Fruit fly (Drosophila melanogaster) whole organism, prepupa: ENCODE measurements around the gene CG33509.

Experiments used
- Blimp-1 ChIP-seq: fragments of 200-800 bp; sonication (Bioruptor generic); optimal IDR thresholded peaks from 3 replicates; lab custom pipeline; 2017; ENCODE audit warnings: missing biosample characterization, missing genetic modification characterization, mild to moderate bottlenecking, moderate library complexity, missing genetic modification reagents
- CG11294 ChIP-seq: fragments of 200-800 bp; sonication (Bioruptor generic); IDR thresholded peaks from 2 replicates; pipeline ENCODE4 v1.3.6; 2022; ENCODE audit warnings: missing biosample characterization, missing genetic modification characterization
- CG11762 ChIP-seq: fragments of 200-800 bp; sonication (Bioruptor generic); optimal IDR thresholded peaks from 3 replicates; lab custom pipeline; 2016; ENCODE audit warnings: missing biosample characterization, missing genetic modification characterization; ENCODE audit not compliant: insufficient read depth
- CG11902 ChIP-seq: fragments of 200-800 bp; sonication (Bioruptor generic); optimal IDR thresholded peaks from 3 replicates; lab custom pipeline; 2016; ENCODE audit warnings: missing biosample characterization, missing genetic modification characterization
- CG1621 ChIP-seq: fragments of 200-800 bp; sonication (Bioruptor generic); optimal IDR thresholded peaks from 3 replicates; lab custom pipeline; 2018; ENCODE audit warnings: missing biosample characterization, mild to moderate bottlenecking, missing genetic modification characterization
- CG16779 ChIP-seq: fragments of 200-800 bp; sonication (Bioruptor generic); optimal IDR thresholded peaks from 3 replicates; lab custom pipeline; 2017; ENCODE audit warnings: missing biosample characterization, mild to moderate bottlenecking, missing genetic modification characterization
- CG31627 ChIP-seq: fragments of 200-800 bp; sonication (Bioruptor generic); optimal IDR thresholded peaks from 3 replicates; lab custom pipeline; 2016; ENCODE audit warnings: missing biosample characterization, missing genetic modification characterization
- CG32006 ChIP-seq: fragments of 200-800 bp; sonication (Bioruptor generic); optimal IDR thresholded peaks from 3 replicates; lab custom pipeline; 2017; ENCODE audit warnings: missing biosample characterization, mild to moderate bottlenecking, missing genetic modification characterization
- CG34406 ChIP-seq: fragments of 200-800 bp; sonication (Bioruptor generic); optimal IDR thresholded peaks from 3 replicates; lab custom pipeline; 2016; ENCODE audit warnings: missing biosample characterization, missing genetic modification characterization
- CG3919 ChIP-seq: fragments of 200-800 bp; sonication (Bioruptor generic); optimal IDR thresholded peaks from 3 replicates; lab custom pipeline; 2016; ENCODE audit warnings: missing biosample characterization, missing genetic modification characterization
- CG4318 ChIP-seq: fragments of 200-800 bp; sonication (Bioruptor generic); optimal IDR thresholded peaks from 3 replicates; lab custom pipeline; 2017; ENCODE audit warnings: missing biosample characterization, mild to moderate bottlenecking, missing genetic modification characterization
- CG6163 ChIP-seq: fragments of 200-800 bp; sonication (Bioruptor generic); IDR thresholded peaks from 3 replicates; pipeline ENCODE4 v1.3.6; 2022; ENCODE audit warnings: missing biosample characterization, missing genetic modification characterization
- CG6276 ChIP-seq: fragments of 200-800 bp; sonication (Bioruptor generic); optimal IDR thresholded peaks from 2 replicates; lab custom pipeline; 2017; ENCODE audit warnings: missing biosample characterization, mild to moderate bottlenecking, missing genetic modification characterization
- CG6792 ChIP-seq: fragments of 200-800 bp; sonication (Bioruptor generic); optimal IDR thresholded peaks from 3 replicates; lab custom pipeline; 2016; ENCODE audit warnings: missing biosample characterization, missing genetic modification characterization
- CG6808 ChIP-seq: fragments of 200-800 bp; sonication (Bioruptor generic); optimal IDR thresholded peaks from 3 replicates; lab custom pipeline; 2017; ENCODE audit warnings: missing biosample characterization, missing genetic modification characterization, mild to moderate bottlenecking, moderate library complexity, missing genetic modification reagents
- CG6854 ChIP-seq: fragments of 200-800 bp; sonication (Bioruptor generic); optimal IDR thresholded peaks from 2 replicates; lab custom pipeline; 2017; ENCODE audit warnings: missing biosample characterization, mild to moderate bottlenecking, missing genetic modification characterization
- CG7368 ChIP-seq: fragments of 200-800 bp; sonication (Bioruptor generic); optimal IDR thresholded peaks from 3 replicates; lab custom pipeline; 2016; ENCODE audit warnings: missing biosample characterization, missing genetic modification characterization
- CG8119 ChIP-seq: fragments of 200-800 bp; sonication (Bioruptor generic); IDR thresholded peaks from 3 replicates; pipeline ENCODE4 v1.3.6; 2022; ENCODE audit warnings: missing biosample characterization, missing genetic modification characterization
- CG8319 ChIP-seq: fragments of 200-800 bp; sonication (Bioruptor generic); optimal IDR thresholded peaks from 3 replicates; lab custom pipeline; 2016; ENCODE audit warnings: missing biosample characterization, missing genetic modification characterization
- CG8632 ChIP-seq: fragments of 200-800 bp; sonication (Bioruptor generic); optimal IDR thresholded peaks from 3 replicates; lab custom pipeline; 2016; ENCODE audit warnings: missing biosample characterization, missing genetic modification characterization
- CG9139 ChIP-seq: fragments of 200-800 bp; sonication (Bioruptor generic); optimal IDR thresholded peaks from 3 replicates; lab custom pipeline; 2017; ENCODE audit warnings: missing biosample characterization, mild to moderate bottlenecking, missing genetic modification characterization
- Eip75B ChIP-seq: fragments of 200-800 bp; sonication (Bioruptor generic); optimal IDR thresholded peaks from 3 replicates; lab custom pipeline; 2016; ENCODE audit warnings: missing biosample characterization, missing genetic modification characterization
- Eip78C ChIP-seq: fragments of 200-800 bp; sonication (Bioruptor generic); peaks from one replicate; lab custom pipeline; 2016; ENCODE audit warnings: missing biosample characterization, missing genetic modification characterization
- Ets21C ChIP-seq: fragments of 200-800 bp; sonication (Bioruptor generic); optimal IDR thresholded peaks from 3 replicates; lab custom pipeline; 2016; ENCODE audit warnings: missing biosample characterization, missing genetic modification characterization
- Ets96B ChIP-seq: fragments of 200-800 bp; optimal IDR thresholded peaks from 2 replicates; lab custom pipeline; 2019; ENCODE audit warnings: missing biosample characterization, mild to moderate bottlenecking, missing genetic modification characterization, moderate library complexity
- Gug ChIP-seq: fragments of 200-800 bp; sonication (Bioruptor generic); IDR thresholded peaks from 2 replicates; pipeline ENCODE4 v1.3.6; 2022; ENCODE audit warnings: missing biosample characterization, missing genetic modification characterization
- Hr38 ChIP-seq: sonication (Bioruptor generic); optimal IDR thresholded peaks from 2 replicates; lab custom pipeline; 2016; ENCODE audit warnings: missing biosample characterization, missing genetic modification characterization
- Hr4 ChIP-seq: fragments of 200-800 bp; sonication (Bioruptor generic); optimal IDR thresholded peaks from 3 replicates; lab custom pipeline; 2016; ENCODE audit warnings: missing biosample characterization, missing genetic modification characterization
- Lpt ChIP-seq: fragments of 200-800 bp; sonication (Bioruptor generic); optimal IDR thresholded peaks from 3 replicates; lab custom pipeline; 2016; ENCODE audit warnings: missing biosample characterization, missing genetic modification characterization
- Met ChIP-seq: fragments of 200-800 bp; sonication (Bioruptor generic); optimal IDR thresholded peaks from 3 replicates; lab custom pipeline; 2016; ENCODE audit warnings: missing biosample characterization, missing genetic modification characterization
- OdsH ChIP-seq: fragments of 200-800 bp; sonication (Bioruptor generic); optimal IDR thresholded peaks from 3 replicates; lab custom pipeline; 2016; ENCODE audit warnings: missing biosample characterization, missing genetic modification characterization
- Smox ChIP-seq: fragments of 200-800 bp; sonication (Bioruptor generic); optimal IDR thresholded peaks from 3 replicates; lab custom pipeline; 2016; ENCODE audit warnings: missing biosample characterization, missing genetic modification characterization
- Sox102F ChIP-seq: fragments of 200-800 bp; sonication (Bioruptor generic); optimal IDR thresholded peaks from 2 replicates; lab custom pipeline; 2016; ENCODE audit warnings: missing biosample characterization, mild to moderate bottlenecking, missing genetic modification characterization
- Sox15 ChIP-seq: fragments of 200-800 bp; sonication (Bioruptor generic); optimal IDR thresholded peaks from 3 replicates; lab custom pipeline; 2016; ENCODE audit warnings: missing biosample characterization, missing genetic modification characterization
- achi ChIP-seq: fragments of 200-800 bp; sonication (Bioruptor generic); optimal IDR thresholded peaks from 3 replicates; lab custom pipeline; 2016; ENCODE audit warnings: missing biosample characterization, missing genetic modification characterization
- acj6 ChIP-seq: fragments of 200-800 bp; sonication (Bioruptor generic); optimal IDR thresholded peaks from 3 replicates; lab custom pipeline; 2016; ENCODE audit warnings: missing biosample characterization, missing genetic modification characterization
- cyc ChIP-seq: fragments of 200-800 bp; sonication (Bioruptor generic); optimal IDR thresholded peaks from 3 replicates; lab custom pipeline; 2016; ENCODE audit warnings: missing biosample characterization, missing genetic modification characterization
- dsx ChIP-seq: fragments of 200-800 bp; optimal IDR thresholded peaks from 3 replicates; lab custom pipeline; 2019; ENCODE audit warnings: missing biosample characterization, mild to moderate bottlenecking, missing genetic modification characterization, moderate library complexity; ENCODE audit not compliant: poor library complexity, severe bottlenecking
- eg ChIP-seq: fragments of 200-800 bp; sonication (Bioruptor generic); IDR thresholded peaks from 3 replicates; pipeline ENCODE4 v1.3.6; 2022; ENCODE audit warnings: missing biosample characterization, missing genetic modification characterization
- esn ChIP-seq: fragments of 200-800 bp; sonication (Bioruptor generic); optimal IDR thresholded peaks from 2 replicates; lab custom pipeline; 2016; ENCODE audit warnings: missing biosample characterization, mild to moderate bottlenecking, missing genetic modification characterization, moderate library complexity
- fd59A ChIP-seq: fragments of 200-800 bp; sonication (Bioruptor generic); optimal IDR thresholded peaks from 2 replicates; lab custom pipeline; 2017; ENCODE audit warnings: missing biosample characterization, mild to moderate bottlenecking, missing genetic modification characterization, missing genetic modification reagents
- fd85E ChIP-seq: fragments of 200-800 bp; sonication (Bioruptor generic); optimal IDR thresholded peaks from 3 replicates; lab custom pipeline; 2016; ENCODE audit warnings: missing biosample characterization, missing genetic modification characterization
- fkh ChIP-seq: fragments of 200-800 bp; sonication (Bioruptor generic); optimal IDR thresholded peaks from 3 replicates; lab custom pipeline; 2017; ENCODE audit warnings: missing biosample characterization, mild to moderate bottlenecking, missing genetic modification characterization, moderate library complexity
- lz ChIP-seq: fragments of 200-800 bp; sonication (Bioruptor generic); optimal IDR thresholded peaks from 3 replicates; lab custom pipeline; 2016; ENCODE audit warnings: missing biosample characterization, missing genetic modification characterization
- net ChIP-seq: fragments of 200-800 bp; sonication (Bioruptor generic); optimal IDR thresholded peaks from 3 replicates; lab custom pipeline; 2016; ENCODE audit warnings: missing biosample characterization, missing genetic modification characterization
- pdm3 ChIP-seq: fragments of 200-800 bp; sonication (Bioruptor generic); optimal IDR thresholded peaks from 3 replicates; lab custom pipeline; 2016; ENCODE audit warnings: missing biosample characterization, missing genetic modification characterization
- salr ChIP-seq, 2 experiments: fragments of 200-800 bp; sonication (Bioruptor generic); optimal IDR thresholded peaks; 3 replicates each; lab custom pipeline; 2016 to 2018; ENCODE audit warnings: missing biosample characterization in 2 of 2, missing genetic modification characterization in 2 of 2, mild to moderate bottlenecking in 1 of 2
- spab ChIP-seq: fragments of 200-800 bp; sonication (Bioruptor generic); optimal IDR thresholded peaks from 2 replicates; lab custom pipeline; 2017; ENCODE audit warnings: missing biosample characterization, mild to moderate bottlenecking, missing genetic modification characterization, missing genetic modification reagents
- ss ChIP-seq, 2 experiments: fragments of 200-800 bp; sonication (Bioruptor generic); optimal IDR thresholded peaks; 2 replicates in 1 of 2; 3 replicates in 1 of 2; lab custom pipeline; 2017 to 2018; ENCODE audit warnings: mild to moderate bottlenecking in 2 of 2, missing biosample characterization in 2 of 2, missing genetic modification characterization in 2 of 2, moderate library complexity in 1 of 2
- svp ChIP-seq: fragments of 200-800 bp; sonication (Bioruptor generic); peaks from one replicate; lab custom pipeline; 2016; ENCODE audit warnings: missing biosample characterization, missing genetic modification characterization
- topi ChIP-seq: fragments of 200-800 bp; sonication (Bioruptor generic); optimal IDR thresholded peaks from 3 replicates; lab custom pipeline; 2016; ENCODE audit warnings: missing biosample characterization, missing genetic modification characterization
- vri ChIP-seq: fragments of 200-800 bp; sonication (Bioruptor generic); optimal IDR thresholded peaks from 3 replicates; lab custom pipeline; 2016; ENCODE audit warnings: missing biosample characterization, mild to moderate bottlenecking, missing genetic modification characterization

The CG33509 gene

dm6 chr2L:21108759-21109282 is 22.5 kb upstream of the CG33509 start:
- TF ChIP-seq Blimp-1 (GFP tag; lab: Kevin White, UChicago) (no peak), CG32006 (GFP tag; lab: Kevin White, UChicago) (no peak), acj6 (GFP tag; lab: Kevin White, UChicago) (peak; percentile 49), Met (peak; percentile 45), eg (GFP tag; lab: Robert Waterston, UW) (no peak; the same call in 2 of the 3 replicates), CG6854 (GFP tag; lab: Kevin White, UChicago) (no peak), achi (GFP tag; lab: Kevin White, UChicago) (peak; percentile 37), svp (GFP tag; lab: Kevin White, UChicago) (peak; percentile 80), Eip78C (peak; percentile 91), CG6163 (GFP tag; lab: Robert Waterston, UW) (no peak), Ets96B (no peak), vri (GFP tag; lab: Kevin White, UChicago) (peak; percentile 12), Lpt (GFP tag; lab: Kevin White, UChicago) (no peak), CG7368 (no peak), Ets21C (peak; percentile 17), Smox (GFP tag; lab: Kevin White, UChicago) (peak; percentile 34), Gug (GFP tag; lab: Robert Waterston, UW) (no peak), Sox15 (GFP tag; lab: Kevin White, UChicago) (peak; percentile 6), Hr38 (GFP tag; lab: Kevin White, UChicago) (no peak), pdm3 (GFP tag; lab: Kevin White, UChicago) (peak; percentile 49), CG3919 (GFP tag; lab: Kevin White, UChicago) (no peak), CG9139 (GFP tag; lab: Kevin White, UChicago) (no peak), cyc (peak; percentile 46), CG31627 (GFP tag; lab: Kevin White, UChicago) (peak; percentile 33), topi (GFP tag; lab: Kevin White, UChicago) (peak; percentile 63), CG11762 (GFP tag; lab: Kevin White, UChicago) (no peak), CG6808 (GFP tag; lab: Kevin White, UChicago) (peak; percentile 33), OdsH (peak; percentile 57), CG11294 (GFP tag; lab: Robert Waterston, UW) (peak; percentile 14; the same call in 1 of the 2 replicates), Hr4 (peak; percentile 67), CG4318 (GFP tag; lab: Kevin White, UChicago) (peak; percentile 42), lz (peak; percentile 43), fkh (GFP tag; lab: Kevin White, UChicago) (peak; percentile 15), fd85E (GFP tag; lab: Kevin White, UChicago) (no peak), CG6276 (GFP tag; lab: Kevin White, UChicago) (peak; percentile 40), Eip75B (peak; percentile 53), CG16779 (no peak), fd59A (peak; percentile 49), CG1621 (no peak), CG11902 (no peak), net (peak; percentile 37), CG8632 (peak; percentile 6), dsx (no peak), spab (GFP tag; lab: Kevin White, UChicago) (no peak), CG8319 (GFP tag; lab: Kevin White, UChicago) (no peak), Sox102F (GFP tag; lab: Kevin White, UChicago) (peak; percentile 61), CG8119 (GFP tag; lab: Robert Waterston, UW) (no peak; the same call in 2 of the 3 replicates), CG6792 (GFP tag; lab: Kevin White, UChicago) (peak; percentile 11), CG34406 (peak; percentile 37), salr (GFP tag; optimal IDR thresholded peaks at IDR 0.05; lab: Kevin White, UChicago) (peak in 1 of 2 experiments; percentile 18), esn (GFP tag; lab: Kevin White, UChicago) (peak; percentile 54), ss (GFP tag; optimal IDR thresholded peaks at IDR 0.05; lab: Kevin White, UChicago) (no peak)
